Worm (Caenorhabditis elegans): ENCODE results near the gene W02H5.19.

W02H5.19 gene

ce11 chrV:2646067-2646466 lies 7.4 kb downstream of the W02H5.19 start:
- TF ChIP-seq ama-1 (optimal IDR thresholded peaks at IDR 0.05), result no peak
- TF ChIP-seq tbx-11 (GFP tag; IDR thresholded peaks at IDR 0.05), result no peak
- TF ChIP-seq hmg-4 (GFP tag; optimal IDR thresholded peaks at IDR 0.05), result no peak
- TF ChIP-seq F13C5.2 (tag; optimal IDR thresholded peaks at IDR 0.05), result no peak
- TF ChIP-seq ceh-36 (tag; optimal IDR thresholded peaks at IDR 0.05), result no peak
- TF ChIP-seq ceh-13 (GFP tag; optimal IDR thresholded peaks at IDR 0.05), result no peak
- TF ChIP-seq B0310.2 (tag; optimal IDR thresholded peaks at IDR 0.05), result no peak
- TF ChIP-seq tra-4 (tag; optimal IDR thresholded peaks at IDR 0.05), result no peak
- TF ChIP-seq sea-1 (GFP tag; conservative IDR thresholded peaks at IDR 0.05), result no peak
- TF ChIP-seq hmbx-1 (tag; optimal IDR thresholded peaks at IDR 0.05), result no peak
- no peak for TF ChIP-seq pes-1 (GFP tag; IDR thresholded peaks at IDR 0.05)
- TF ChIP-seq flt-1 (GFP tag; IDR thresholded peaks at IDR 0.05), result no peak
- TF ChIP-seq hnd-1 (tag; optimal IDR thresholded peaks at IDR 0.05), result no peak
- no peak for TF ChIP-seq tbx-37 (GFP tag; conservative IDR thresholded peaks at IDR 0.05)

- TF ChIP-seq tra-4 (tag; optimal IDR thresholded peaks at IDR 0.05) (no peak), ceh-36 (tag; optimal IDR thresholded peaks at IDR 0.05) (no peak), hnd-1 (tag; optimal IDR thresholded peaks at IDR 0.05) (no peak), ama-1 (optimal IDR thresholded peaks at IDR 0.05) (no peak), pes-1 (GFP tag; IDR thresholded peaks at IDR 0.05) (no peak), ets-7 (tag; optimal IDR thresholded peaks at IDR 0.05) (no peak), aly-1 (tag; optimal IDR thresholded peaks at IDR 0.05) (no peak), scrt-1 (GFP tag; IDR thresholded peaks at IDR 0.05) (no peak), ceh-13 (GFP tag; optimal IDR thresholded peaks at IDR 0.05) (no peak)
Measured at ce11 chrV:2647222-2647796, 8.6 kb downstream of the W02H5.19 start.

ce11 chrV:2650980-2651379 lies 12.3 kb downstream of the W02H5.19 start:
- no peak for TF ChIP-seq pes-1 (GFP tag; IDR thresholded peaks at IDR 0.05)
- no peak for TF ChIP-seq tbx-37 (GFP tag; conservative IDR thresholded peaks at IDR 0.05)
- no peak for TF ChIP-seq ama-1 (optimal IDR thresholded peaks at IDR 0.05)
- no peak for TF ChIP-seq ets-7 (tag; optimal IDR thresholded peaks at IDR 0.05)
- no peak for TF ChIP-seq aly-1 (tag; optimal IDR thresholded peaks at IDR 0.05)
- no peak for TF ChIP-seq scrt-1 (GFP tag; IDR thresholded peaks at IDR 0.05)
- no peak for TF ChIP-seq sea-1 (GFP tag; conservative IDR thresholded peaks at IDR 0.05)
- no peak for TF ChIP-seq tra-4 (tag; optimal IDR thresholded peaks at IDR 0.05)
- no peak for TF ChIP-seq B0310.2 (tag; optimal IDR thresholded peaks at IDR 0.05)
- no peak for TF ChIP-seq tbx-11 (GFP tag; IDR thresholded peaks at IDR 0.05)
- no peak for TF ChIP-seq F13C5.2 (tag; optimal IDR thresholded peaks at IDR 0.05)
- TF ChIP-seq flt-1 (GFP tag; IDR thresholded peaks at IDR 0.05), result no peak
- TF ChIP-seq hmbx-1 (tag; optimal IDR thresholded peaks at IDR 0.05), result no peak

ce11 chrV:2652557-2653133 lies 14.0 kb downstream of the W02H5.19 start, which contains the start of the genes W02H5.8 and angl-1:
Gene W02H5.8 (minus strand): TSS chrV:2652657.
Gene angl-1 (plus strand): TSS chrV:2653083.
- TF ChIP-seq pes-1 (GFP tag; IDR thresholded peaks at IDR 0.05) (no peak), scrt-1 (GFP tag; IDR thresholded peaks at IDR 0.05) (no peak), flt-1 (GFP tag; IDR thresholded peaks at IDR 0.05) (no peak), hmbx-1 (tag; optimal IDR thresholded peaks at IDR 0.05) (no peak), aly-1 (tag; optimal IDR thresholded peaks at IDR 0.05) (no peak), ceh-36 (tag; optimal IDR thresholded peaks at IDR 0.05) (no peak), tra-4 (tag; optimal IDR thresholded peaks at IDR 0.05) (no peak), hmg-4 (GFP tag; optimal IDR thresholded peaks at IDR 0.05) (no peak), ama-1 (optimal IDR thresholded peaks at IDR 0.05) (no peak), ets-7 (tag; optimal IDR thresholded peaks at IDR 0.05) (no peak), B0310.2 (tag; optimal IDR thresholded peaks at IDR 0.05) (no peak), sea-1 (GFP tag; conservative IDR thresholded peaks at IDR 0.05) (no peak), ceh-13 (GFP tag; optimal IDR thresholded peaks at IDR 0.05) (no peak), tbx-37 (GFP tag; conservative IDR thresholded peaks at IDR 0.05) (no peak), F13C5.2 (tag; optimal IDR thresholded peaks at IDR 0.05) (no peak), hnd-1 (tag; optimal IDR thresholded peaks at IDR 0.05) (no peak)

- no peak for TF ChIP-seq scrt-1 (GFP tag; IDR thresholded peaks at IDR 0.05)
- TF ChIP-seq tra-4 (tag; optimal IDR thresholded peaks at IDR 0.05), result no peak
- TF ChIP-seq pes-1 (GFP tag; IDR thresholded peaks at IDR 0.05), result no peak
- TF ChIP-seq hmbx-1 (tag; optimal IDR thresholded peaks at IDR 0.05), result no peak
- no peak for TF ChIP-seq ama-1 (optimal IDR thresholded peaks at IDR 0.05)
- TF ChIP-seq hmg-4 (GFP tag; optimal IDR thresholded peaks at IDR 0.05), result no peak
- no peak for TF ChIP-seq hnd-1 (tag; optimal IDR thresholded peaks at IDR 0.05)
- TF ChIP-seq aly-1 (tag; optimal IDR thresholded peaks at IDR 0.05), result no peak
- TF ChIP-seq flt-1 (GFP tag; IDR thresholded peaks at IDR 0.05), result no peak
- no peak for TF ChIP-seq tbx-11 (GFP tag; IDR thresholded peaks at IDR 0.05)
- no peak for TF ChIP-seq ets-7 (tag; optimal IDR thresholded peaks at IDR 0.05)
Measured at ce11 chrV:2656159-2656558, 17.5 kb downstream of the W02H5.19 start.

- TF ChIP-seq hmg-4 (GFP tag; optimal IDR thresholded peaks at IDR 0.05) (no peak), sea-1 (GFP tag; conservative IDR thresholded peaks at IDR 0.05) (no peak), tra-4 (tag; optimal IDR thresholded peaks at IDR 0.05) (no peak), ama-1 (optimal IDR thresholded peaks at IDR 0.05) (no peak), hnd-1 (tag; optimal IDR thresholded peaks at IDR 0.05) (no peak), ets-7 (tag; optimal IDR thresholded peaks at IDR 0.05) (no peak), F13C5.2 (tag; optimal IDR thresholded peaks at IDR 0.05) (no peak), aly-1 (tag; optimal IDR thresholded peaks at IDR 0.05) (no peak), flt-1 (GFP tag; IDR thresholded peaks at IDR 0.05) (no peak), hmbx-1 (tag; optimal IDR thresholded peaks at IDR 0.05) (no peak)
Measured at ce11 chrV:2657682-2658081, 19.0 kb downstream of the W02H5.19 start.

ce11 chrV:2660457-2660856 lies 21.8 kb downstream of the W02H5.19 start:
- TF ChIP-seq hmbx-1 (tag; optimal IDR thresholded peaks at IDR 0.05) (no peak), scrt-1 (GFP tag; IDR thresholded peaks at IDR 0.05) (no peak), ama-1 (optimal IDR thresholded peaks at IDR 0.05) (no peak), flt-1 (GFP tag; IDR thresholded peaks at IDR 0.05) (no peak), ceh-13 (GFP tag; optimal IDR thresholded peaks at IDR 0.05) (no peak), ceh-36 (tag; optimal IDR thresholded peaks at IDR 0.05) (no peak), tbx-37 (GFP tag; conservative IDR thresholded peaks at IDR 0.05) (no peak), tbx-11 (GFP tag; IDR thresholded peaks at IDR 0.05) (no peak), sea-1 (GFP tag; conservative IDR thresholded peaks at IDR 0.05) (no peak), hmg-4 (GFP tag; optimal IDR thresholded peaks at IDR 0.05) (no peak)
